Worm (Caenorhabditis elegans) whole organism, L1 larva: Measurements from ENCODE around the gene F56D2.3.

ENCODE experiments used
- C04F5.9 ChIP-seq: sonication (generic microtip); optimal IDR thresholded peaks from 2 replicates; lab custom pipeline; 2016; ENCODE audit warnings: missing genetic modification characterization, missing compliant biosample characterization
- C16A3.4 ChIP-seq: fragments of 150-350 bp; optimal IDR thresholded peaks from 2 replicates; lab custom pipeline; 2014; ENCODE audit warnings: missing biosample characterization, missing genetic modification characterization
- C34B4.2 ChIP-seq: sonication (generic microtip); optimal IDR thresholded peaks from 2 replicates; lab custom pipeline; 2017; ENCODE audit warnings: mild to moderate bottlenecking, missing genetic modification characterization, missing compliant biosample characterization
- Y116A8C.19 ChIP-seq: sonication (generic microtip); optimal IDR thresholded peaks from 2 replicates; lab custom pipeline; 2016; ENCODE audit warnings: missing compliant biosample characterization, missing genetic modification characterization, borderline replicate concordance
- aha-1 ChIP-seq: fragments of 150-350 bp; optimal IDR thresholded peaks from 2 replicates; lab custom pipeline; 2014; ENCODE audit warnings: missing biosample characterization, missing genetic modification characterization
- alr-1 ChIP-seq: fragments of 200-800 bp; sonication (Bioruptor generic); optimal IDR thresholded peaks from 2 replicates; lab custom pipeline; 2018; ENCODE audit warnings: borderline replicate concordance, mild to moderate bottlenecking, missing genetic modification characterization, missing compliant biosample characterization
- aly-2 ChIP-seq: fragments of 150-350 bp; optimal IDR thresholded peaks from 2 replicates; lab custom pipeline; 2014; ENCODE audit warnings: missing biosample characterization, missing genetic modification characterization
- blmp-1 ChIP-seq: fragments of 150-350 bp; optimal IDR thresholded peaks from 2 replicates; lab custom pipeline; 2014; ENCODE audit warnings: missing biosample characterization, missing genetic modification characterization
- ceh-8 ChIP-seq: fragments of 200-800 bp; sonication (Bioruptor generic); optimal IDR thresholded peaks from 2 replicates; lab custom pipeline; 2018; ENCODE audit warnings: mild to moderate bottlenecking, missing genetic modification characterization, moderate library complexity, missing compliant biosample characterization
- ceh-82 ChIP-seq, 3 experiments: fragments of 150-350 bp in 1 of 3; sonication (generic microtip) in 2 of 3; optimal IDR thresholded peaks; 2 replicates each; lab custom pipeline; 2014 to 2017; ENCODE audit warnings: missing biosample characterization in 3 of 3, missing genetic modification characterization in 3 of 3
- ceh-90 ChIP-seq: sonication (generic microtip); optimal IDR thresholded peaks from 2 replicates; lab custom pipeline; 2016; ENCODE audit warnings: missing genetic modification characterization, missing compliant biosample characterization
- ces-1 ChIP-seq: fragments of 150-350 bp; optimal IDR thresholded peaks from 2 replicates; lab custom pipeline; 2014; ENCODE audit warnings: missing biosample characterization, missing genetic modification reagents, missing genetic modification characterization
- efl-1 ChIP-seq, 4 experiments: fragments of 150-350 bp; optimal IDR thresholded peaks in 3 of 4; peaks in 1 of 4; 1 replicate in 1 of 4; 2 replicates in 3 of 4; lab custom pipeline; 2014; ENCODE audit warnings: missing biosample characterization in 2 of 4, missing genetic modification characterization in 2 of 4, missing genetic modification reagents in 2 of 4
- egl-27 ChIP-seq, 2 experiments: fragments of 150-350 bp in 1 of 2; sonication (generic microtip); optimal IDR thresholded peaks; 3 replicates each; lab custom pipeline; 2017 to 2018; ENCODE audit warnings: missing biosample characterization in 2 of 2, missing genetic modification characterization in 2 of 2, missing genetic modification reagents in 2 of 2
- elt-2 ChIP-seq: sonication (generic microtip); optimal IDR thresholded peaks from 2 replicates; lab custom pipeline; 2016; ENCODE audit warnings: missing genetic modification characterization, mild to moderate bottlenecking, inconsistent platforms, missing compliant biosample characterization, missing genetic modification reagents
- elt-3 ChIP-seq, 6 experiments: fragments of 150-350 bp in 1 of 6; sonication (generic microtip); optimal IDR thresholded peaks; 2 replicates each; lab custom pipeline; 2017 to 2018; ENCODE audit warnings: missing biosample characterization in 6 of 6, missing genetic modification characterization in 6 of 6, inconsistent platforms in 1 of 6
- ets-5 ChIP-seq: fragments of 200-800 bp; sonication (Bioruptor generic); IDR thresholded peaks from 2 replicates; pipeline ENCODE4 v1.3.6; 2022; ENCODE audit warnings: missing genetic modification characterization, missing compliant biosample characterization
- fos-1 ChIP-seq: fragments of 150-350 bp; optimal IDR thresholded peaks from 2 replicates; lab custom pipeline; 2014; ENCODE audit warnings: missing biosample characterization, missing genetic modification characterization
- grh-1 ChIP-seq: fragments of 200-800 bp; sonication (Bioruptor generic); IDR thresholded peaks from 2 replicates; pipeline ENCODE4 v1.3.6; 2022; ENCODE audit warnings: missing genetic modification reagents, missing genetic modification characterization, missing compliant biosample characterization
- hlh-17 ChIP-seq: fragments of 200-800 bp; sonication (Bioruptor generic); optimal IDR thresholded peaks from 2 replicates; lab custom pipeline; 2018; ENCODE audit warnings: missing genetic modification characterization, mild to moderate bottlenecking, missing compliant biosample characterization, moderate library complexity, borderline replicate concordance
- hlh-4 ChIP-seq: sonication (generic microtip); optimal IDR thresholded peaks from 2 replicates; lab custom pipeline; 2016; ENCODE audit warnings: mild to moderate bottlenecking, missing genetic modification characterization, missing compliant biosample characterization
- hpl-2 ChIP-seq: fragments of 150-350 bp; optimal IDR thresholded peaks from 2 replicates; lab custom pipeline; 2014; ENCODE audit warnings: missing biosample characterization, missing genetic modification reagents, missing genetic modification characterization
- lin-13 ChIP-seq: fragments of 150-350 bp; optimal IDR thresholded peaks from 2 replicates; lab custom pipeline; 2014; ENCODE audit warnings: missing biosample characterization, missing genetic modification reagents, missing genetic modification characterization
- lin-14 ChIP-seq: fragments of 200-800 bp; sonication (Bioruptor generic); optimal IDR thresholded peaks from 2 replicates; lab custom pipeline; 2018; ENCODE audit warnings: mild to moderate bottlenecking, missing genetic modification characterization, moderate library complexity, missing compliant biosample characterization
- lin-35 ChIP-seq, 2 experiments: fragments of 150-350 bp; optimal IDR thresholded peaks; 2 replicates each; lab custom pipeline; 2014; ENCODE audit warnings: missing biosample characterization in 2 of 2, missing genetic modification characterization in 2 of 2, missing genetic modification reagents in 2 of 2
- mdl-1 ChIP-seq, 2 experiments: fragments of 150-350 bp; optimal IDR thresholded peaks; 2 replicates each; lab custom pipeline; 2014 to 2017; ENCODE audit warnings: missing biosample characterization in 2 of 2, missing genetic modification characterization in 2 of 2, inconsistent platforms in 1 of 2
- nhr-11 ChIP-seq: fragments of 150-350 bp; optimal IDR thresholded peaks from 2 replicates; lab custom pipeline; 2014; ENCODE audit warnings: missing biosample characterization, missing genetic modification characterization
- nhr-12 ChIP-seq: sonication (generic microtip); optimal IDR thresholded peaks from 2 replicates; lab custom pipeline; 2017; ENCODE audit warnings: missing biosample characterization, missing genetic modification characterization
- nhr-20 ChIP-seq: sonication (generic microtip); optimal IDR thresholded peaks from 2 replicates; lab custom pipeline; 2016; ENCODE audit warnings: mild to moderate bottlenecking, missing genetic modification characterization, missing compliant biosample characterization
- nhr-28 ChIP-seq: fragments of 150-350 bp; optimal IDR thresholded peaks from 2 replicates; lab custom pipeline; 2014; ENCODE audit warnings: missing biosample characterization, missing genetic modification characterization
- nhr-47 ChIP-seq: sonication (generic microtip); optimal IDR thresholded peaks from 2 replicates; lab custom pipeline; 2016; ENCODE audit warnings: mild to moderate bottlenecking, missing genetic modification characterization, moderate library complexity, missing compliant biosample characterization
- nhr-71 ChIP-seq: sonication (generic microtip); optimal IDR thresholded peaks from 2 replicates; lab custom pipeline; 2016; ENCODE audit warnings: mild to moderate bottlenecking, missing genetic modification characterization, moderate library complexity, missing compliant biosample characterization
- nhr-85 ChIP-seq: sonication (generic microtip); peaks from one replicate; lab custom pipeline; 2016; ENCODE audit warnings: missing genetic modification characterization, inconsistent platforms, missing compliant biosample characterization
- nhr-90 ChIP-seq: sonication (generic microtip); optimal IDR thresholded peaks from 2 replicates; lab custom pipeline; 2016; ENCODE audit warnings: mild to moderate bottlenecking, missing genetic modification characterization, missing compliant biosample characterization; ENCODE audit not compliant: poor library complexity
- pag-3 ChIP-seq: sonication (generic microtip); optimal IDR thresholded peaks from 2 replicates; lab custom pipeline; 2017; ENCODE audit warnings: missing genetic modification characterization, mild to moderate bottlenecking, missing compliant biosample characterization, antibody characterized with exemption, borderline replicate concordance; ENCODE audit not compliant: insufficient read depth
- rnt-1 ChIP-seq: sonication (generic microtip); optimal IDR thresholded peaks from 2 replicates; lab custom pipeline; 2016; ENCODE audit warnings: mild to moderate bottlenecking, missing genetic modification characterization, moderate library complexity, missing compliant biosample characterization
- skn-1 ChIP-seq: fragments of 150-350 bp; optimal IDR thresholded peaks from 2 replicates; lab custom pipeline; 2014; ENCODE audit warnings: missing biosample characterization, missing genetic modification characterization
- snpc-4 ChIP-seq: fragments of 150-350 bp; optimal IDR thresholded peaks from 2 replicates; lab custom pipeline; 2014; ENCODE audit warnings: missing biosample characterization, missing genetic modification characterization
- snu-23 ChIP-seq: sonication (generic microtip); optimal IDR thresholded peaks from 2 replicates; lab custom pipeline; 2016; ENCODE audit warnings: missing genetic modification characterization, missing compliant biosample characterization
- sox-4 ChIP-seq: sonication (generic microtip); optimal IDR thresholded peaks from 2 replicates; lab custom pipeline; 2016; ENCODE audit warnings: missing genetic modification characterization, missing compliant biosample characterization
- sptf-1 ChIP-seq: fragments of 150-350 bp; optimal IDR thresholded peaks from 2 replicates; lab custom pipeline; 2014; ENCODE audit warnings: missing biosample characterization, missing genetic modification characterization
- sup-37 ChIP-seq: fragments of 200-800 bp; sonication (Bioruptor generic); optimal IDR thresholded peaks from 2 replicates; lab custom pipeline; 2018; ENCODE audit warnings: mild to moderate bottlenecking, missing genetic modification characterization, missing compliant biosample characterization
- swsn-7 ChIP-seq: sonication (generic microtip); optimal IDR thresholded peaks from 2 replicates; lab custom pipeline; 2016; ENCODE audit warnings: missing genetic modification characterization, missing compliant biosample characterization
- tbx-2 ChIP-seq: sonication (generic microtip); optimal IDR thresholded peaks from 2 replicates; lab custom pipeline; 2016; ENCODE audit warnings: missing genetic modification characterization, missing compliant biosample characterization
- unc-86 ChIP-seq: sonication (generic microtip); optimal IDR thresholded peaks from 2 replicates; lab custom pipeline; 2016; ENCODE audit warnings: missing genetic modification characterization, missing compliant biosample characterization
- unc-98 ChIP-seq: fragments of 200-800 bp; sonication (Bioruptor generic); IDR thresholded peaks from 2 replicates; pipeline ENCODE4 v1.3.6; 2022; ENCODE audit warnings: missing genetic modification characterization, missing compliant biosample characterization
- vab-15 ChIP-seq: sonication (generic microtip); optimal IDR thresholded peaks from 2 replicates; lab custom pipeline; 2017; ENCODE audit warnings: missing genotype, mild to moderate bottlenecking, missing genetic modification characterization, missing compliant biosample characterization
- xbp-1 ChIP-seq: sonication (generic microtip); optimal IDR thresholded peaks from 2 replicates; lab custom pipeline; 2016; ENCODE audit warnings: missing genetic modification characterization, missing compliant biosample characterization
- zip-4 ChIP-seq: fragments of 200-800 bp; sonication (Bioruptor generic); optimal IDR thresholded peaks from 2 replicates; lab custom pipeline; 2018; ENCODE audit warnings: mild to moderate bottlenecking, missing genetic modification characterization, moderate library complexity, missing compliant biosample characterization
- ztf-4 ChIP-seq: fragments of 150-350 bp; optimal IDR thresholded peaks from 2 replicates; lab custom pipeline; 2014; ENCODE audit warnings: missing biosample characterization, missing genetic modification characterization

F56D2.3 gene

ce11 chrIII:5546730-5547129 is 38.0 kb upstream of the F56D2.3 start, which contains the start of gene F09F7.5:
Gene F09F7.5 (plus strand): TSS chrIII:5546987.
- TF ChIP-seq efl-1 (optimal IDR thresholded peaks at IDR 0.05; lab: Kevin White, UChicago) (no peak), efl-1 (GFP tag; optimal IDR thresholded peaks at IDR 0.05 in 1 of 2; lab: Kevin White, UChicago) (peak in 1 of 2 experiments; percentile 56), hlh-4 (no peak), nhr-85 (tag; lab: Kevin White, UChicago) (peak; percentile 45), nhr-90 (tag; lab: Kevin White, UChicago) (no peak), snpc-4 (tag; lab: Kevin White, UChicago) (no peak), ceh-8 (no peak)

ce11 chrIII:5550193-5550592 is 34.6 kb upstream of the F56D2.3 start:
- TF ChIP-seq unc-86 (tag; lab: Kevin White, UChicago), result no peak
- TF ChIP-seq snu-23 (GFP tag; lab: Kevin White, UChicago), result peak; percentile 58
- TF ChIP-seq ztf-4 (tag; lab: Kevin White, UChicago), result no peak
- TF ChIP-seq C04F5.9 (tag; lab: Kevin White, UChicago), result no peak
- TF ChIP-seq ets-5 (GFP tag; lab: Robert Waterston, UW), result no peak
- no peak for TF ChIP-seq aha-1 (tag; lab: Kevin White, UChicago)
- TF ChIP-seq nhr-11 (tag; lab: Kevin White, UChicago), result no peak
- peak; percentile 65 for TF ChIP-seq blmp-1 (tag; lab: Kevin White, UChicago)
- TF ChIP-seq Y116A8C.19 (tag; lab: Kevin White, UChicago), result no peak
- peak; percentile 84 for TF ChIP-seq nhr-85 (tag; lab: Kevin White, UChicago)
- no peak for TF ChIP-seq sup-37 (GFP tag; lab: Kevin White, UChicago)
- no peak for TF ChIP-seq alr-1
- no peak for TF ChIP-seq egl-27 (tag; optimal IDR thresholded peaks at IDR 0.05; lab: Kevin White, UChicago)
- TF ChIP-seq ceh-90 (tag; lab: Kevin White, UChicago), result no peak
- TF ChIP-seq vab-15 (tag; lab: Kevin White, UChicago), result no peak
- no peak for TF ChIP-seq swsn-7 (tag; lab: Kevin White, UChicago)
- no peak for TF ChIP-seq nhr-28 (tag; lab: Kevin White, UChicago)
- peak; percentile 25 for TF ChIP-seq nhr-71 (tag; lab: Kevin White, UChicago)
- no peak for TF ChIP-seq nhr-90 (tag; lab: Kevin White, UChicago)
- TF ChIP-seq sox-4 (tag; lab: Kevin White, UChicago), result no peak
- TF ChIP-seq zip-4, result no peak
- peak; percentile 18 for TF ChIP-seq tbx-2
- TF ChIP-seq ceh-8, result no peak
- TF ChIP-seq mdl-1 (tag; optimal IDR thresholded peaks at IDR 0.05; lab: Kevin White, UChicago), result peak in 1 of 2 experiments; percentile 32
- TF ChIP-seq nhr-12, result no peak
- peak; percentile 54 for TF ChIP-seq lin-14 (GFP tag; lab: Kevin White, UChicago)
- TF ChIP-seq elt-3 (tag; optimal IDR thresholded peaks at IDR 0.05; lab: Kevin White, UChicago), result peak in 4 of 6 experiments; percentile 31 to 70 (median 48)
- TF ChIP-seq hlh-17 (GFP tag; lab: Kevin White, UChicago), result no peak
- TF ChIP-seq lin-13 (GFP tag; lab: Kevin White, UChicago), result no peak
- TF ChIP-seq nhr-20, result peak; percentile 53
- TF ChIP-seq hpl-2 (GFP tag; lab: Kevin White, UChicago), result no peak
- no peak for TF ChIP-seq C34B4.2
- no peak for TF ChIP-seq grh-1 (GFP tag; lab: Robert Waterston, UW)
- TF ChIP-seq C16A3.4 (tag; lab: Kevin White, UChicago), result no peak
- no peak for TF ChIP-seq ceh-82 (tag; optimal IDR thresholded peaks at IDR 0.05; lab: Kevin White, UChicago)
- no peak for TF ChIP-seq ces-1 (GFP tag; lab: Kevin White, UChicago)
- no peak for TF ChIP-seq xbp-1
- no peak for TF ChIP-seq fos-1 (tag; lab: Kevin White, UChicago)
- no peak for TF ChIP-seq unc-98 (GFP tag; lab: Robert Waterston, UW)
- no peak for TF ChIP-seq sptf-1
- TF ChIP-seq elt-2 (tag; lab: Kevin White, UChicago), result no peak
- peak in 1 of 2 experiments; percentile 42 for TF ChIP-seq lin-35 (GFP tag; optimal IDR thresholded peaks at IDR 0.05; lab: Kevin White, UChicago)
- TF ChIP-seq nhr-47 (tag; lab: Kevin White, UChicago), result no peak
- TF ChIP-seq aly-2 (tag; lab: Kevin White, UChicago), result no peak
- peak; percentile 2 for TF ChIP-seq pag-3
- no peak for TF ChIP-seq skn-1 (tag; lab: Kevin White, UChicago)
- TF ChIP-seq rnt-1 (tag; lab: Kevin White, UChicago), result no peak
- TF ChIP-seq, all 84 proteins: peak for 11
